Worm (Caenorhabditis elegans): ENCODE results near the gene F18E9.4.
A peak's percentile ranks its signal among the peaks of the same experiment; 100 is the strongest.

Gene F18E9.4

DNA sequence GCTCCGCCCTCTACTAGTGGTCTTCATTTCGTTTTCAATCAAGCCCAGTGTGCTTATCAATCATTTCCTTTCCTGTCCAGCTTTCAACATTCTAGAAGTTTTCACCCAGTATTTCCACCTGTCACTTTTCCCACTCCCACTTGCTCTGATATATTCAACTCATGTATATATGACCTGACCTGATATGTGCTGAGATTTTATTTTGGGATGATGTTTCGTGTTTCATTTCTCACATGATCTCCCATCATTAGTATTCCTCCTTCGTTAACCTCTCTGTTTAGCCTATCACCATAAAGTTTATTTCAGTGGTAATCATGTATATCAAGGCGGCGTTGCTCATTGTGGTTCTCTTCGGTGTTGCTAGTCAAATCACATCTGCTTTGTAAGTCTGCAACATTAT is 12.6 kb downstream of the F18E9.4 start, which contains the start of gene nlp-7:
TSS of gene nlp-7 (plus strand) at position 301 of the 400 bp plus-strand sequence.
- no peak for TF ChIP-seq nhr-77 (tag; optimal IDR thresholded peaks at IDR 0.05)

DNA sequence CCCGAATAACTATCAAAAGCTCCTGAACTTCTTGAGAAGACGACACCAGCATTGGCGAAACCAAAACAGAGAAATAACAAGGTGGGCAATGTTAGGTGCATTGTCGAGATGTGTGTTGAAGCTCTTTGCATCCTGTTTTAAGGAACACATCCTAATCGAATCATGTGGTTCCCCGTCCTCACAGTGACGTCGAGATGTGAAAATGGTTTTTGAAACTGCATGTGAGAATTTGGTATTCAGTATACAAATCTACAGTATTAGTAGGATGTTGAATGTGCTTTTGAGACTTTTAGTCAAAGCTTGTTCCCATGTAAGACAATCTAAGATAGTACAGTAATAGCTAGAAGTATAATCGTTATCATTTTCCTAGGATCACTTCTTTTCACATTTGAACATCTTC is 17.3 kb downstream of the F18E9.4 start, which contains the start of gene F18E9.7:
TSS of gene F18E9.7 (minus strand) at position 101 of the 400 bp plus-strand sequence.
- TF ChIP-seq nhr-77 (tag; optimal IDR thresholded peaks at IDR 0.05) (no peak), ceh-16 (tag; optimal IDR thresholded peaks at IDR 0.05) (no peak), lsy-12 (tag; optimal IDR thresholded peaks at IDR 0.05) (no peak), daf-12 (tag; optimal IDR thresholded peaks at IDR 0.05) (no peak), fkh-10 (GFP tag; optimal IDR thresholded peaks at IDR 0.05) (no peak), elt-1 (tag; optimal IDR thresholded peaks at IDR 0.05) (no peak), ceh-9 (tag; optimal IDR thresholded peaks at IDR 0.05) (no peak), nhr-43 (tag; optimal IDR thresholded peaks at IDR 0.05; ENCODE audit: poor library complexity, severe bottlenecking) (no peak), hmg-11 (tag; optimal IDR thresholded peaks at IDR 0.05) (no peak), ZK546.5 (tag; optimal IDR thresholded peaks at IDR 0.05) (no peak), pha-4 (tag; optimal IDR thresholded peaks at IDR 0.05) (no peak), fkh-2 (tag; optimal IDR thresholded peaks at IDR 0.05) (no peak), ama-1 (optimal IDR thresholded peaks at IDR 0.05) (no peak), sea-2 (GFP tag; optimal IDR thresholded peaks at IDR 0.05) (no peak), ceh-82 (tag; optimal IDR thresholded peaks at IDR 0.05) (no peak), nhr-23 (tag; optimal IDR thresholded peaks at IDR 0.05) (no peak), R02D3.7 (tag; optimal IDR thresholded peaks at IDR 0.05) (no peak), elt-3 (tag; optimal IDR thresholded peaks at IDR 0.05) (no peak)

DNA sequence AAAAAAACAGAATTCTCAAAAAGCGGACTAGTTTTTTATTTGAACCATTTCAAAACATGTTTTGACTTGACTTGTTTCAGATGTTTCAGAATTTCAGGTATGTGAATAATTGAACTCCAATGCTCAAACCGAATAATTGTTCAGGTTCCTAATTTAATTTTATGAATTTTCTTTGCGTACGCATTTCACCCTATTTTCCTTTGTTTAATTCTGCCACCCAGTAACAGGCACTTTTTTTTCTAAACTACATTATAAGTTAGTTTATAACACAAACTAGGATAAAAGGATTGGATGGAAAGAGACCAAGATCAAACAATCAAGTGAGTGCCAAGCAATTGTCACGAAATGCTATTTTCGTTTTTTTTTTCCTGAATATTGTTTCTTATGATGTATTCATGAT is 18.2 kb downstream of the F18E9.4 start:
- TF ChIP-seq nhr-11 (tag; optimal IDR thresholded peaks at IDR 0.05): no peak

DNA sequence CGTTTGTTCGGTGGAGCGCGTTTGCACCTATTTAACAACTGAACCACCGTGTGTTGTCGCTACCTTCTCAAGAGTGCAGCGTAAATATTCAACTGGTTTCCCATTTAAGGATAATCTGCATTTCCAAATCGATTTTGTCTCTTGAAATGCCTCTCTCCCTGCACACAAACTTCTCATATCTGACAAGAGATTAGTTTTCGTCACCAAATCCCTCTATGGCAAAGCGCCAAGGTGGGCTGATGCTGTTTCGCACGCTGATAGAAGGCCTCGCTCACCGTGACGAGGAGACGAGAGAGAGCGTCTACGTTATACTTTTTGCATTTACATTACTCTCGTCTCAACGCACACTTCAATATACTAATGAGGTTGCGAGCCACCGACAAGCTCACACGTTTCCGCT is 19.4 kb downstream of the F18E9.4 start:
- TF ChIP-seq zag-1 (tag; optimal IDR thresholded peaks at IDR 0.05) (no peak), eor-1 (tag; optimal IDR thresholded peaks at IDR 0.05) (no peak), nfya-1 (tag; optimal IDR thresholded peaks at IDR 0.05; ENCODE audit: insufficient read depth) (no peak), aly-2 (tag; optimal IDR thresholded peaks at IDR 0.05) (no peak), daf-12 (tag; optimal IDR thresholded peaks at IDR 0.05) (no peak), fkh-10 (GFP tag; optimal IDR thresholded peaks at IDR 0.05) (no peak), nhr-67 (tag; optimal IDR thresholded peaks at IDR 0.05) (no peak), ceh-28 (tag; optimal IDR thresholded peaks at IDR 0.05) (no peak), pha-4 (tag; optimal IDR thresholded peaks at IDR 0.05) (no peak), ama-1 (optimal IDR thresholded peaks at IDR 0.05) (no peak)

DNA sequence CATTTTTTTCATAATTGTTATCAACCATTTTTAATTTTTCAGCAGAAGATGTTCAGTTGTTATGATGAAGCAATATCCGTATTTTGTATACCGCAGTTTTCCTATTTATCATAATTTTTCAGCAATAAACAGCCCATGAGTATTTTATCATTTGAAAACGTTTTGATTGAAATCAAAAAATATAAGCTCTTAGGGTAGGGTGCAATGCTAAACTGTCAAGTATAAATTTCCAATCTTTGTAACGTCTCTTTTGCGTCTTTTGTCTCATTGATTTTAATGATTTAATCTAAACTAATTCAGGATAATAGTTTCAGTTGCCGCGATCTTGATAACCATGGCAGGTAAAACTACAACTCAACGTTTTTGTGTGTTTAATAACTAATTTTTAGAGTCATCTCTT is 20.9 kb downstream of the F18E9.4 start, which contains the start of gene F18E9.1:
TSS of gene F18E9.1 (plus strand) at position 301 of the 400 bp plus-strand sequence.
- no peak for TF ChIP-seq snpc-4 (tag; optimal IDR thresholded peaks at IDR 0.05)
- TF ChIP-seq daf-12 (tag; optimal IDR thresholded peaks at IDR 0.05): no peak
- TF ChIP-seq ztf-4 (tag; optimal IDR thresholded peaks at IDR 0.05): no peak
- no peak for TF ChIP-seq ceh-82 (tag; optimal IDR thresholded peaks at IDR 0.05)
- no peak for TF ChIP-seq fkh-2 (tag; optimal IDR thresholded peaks at IDR 0.05)
- TF ChIP-seq sea-2 (GFP tag; optimal IDR thresholded peaks at IDR 0.05): no peak
- TF ChIP-seq eor-1 (tag; optimal IDR thresholded peaks at IDR 0.05): no peak
- TF ChIP-seq fkh-10 (GFP tag; optimal IDR thresholded peaks at IDR 0.05): no peak
- no peak for TF ChIP-seq skn-1 (tag; optimal IDR thresholded peaks at IDR 0.05)

DNA sequence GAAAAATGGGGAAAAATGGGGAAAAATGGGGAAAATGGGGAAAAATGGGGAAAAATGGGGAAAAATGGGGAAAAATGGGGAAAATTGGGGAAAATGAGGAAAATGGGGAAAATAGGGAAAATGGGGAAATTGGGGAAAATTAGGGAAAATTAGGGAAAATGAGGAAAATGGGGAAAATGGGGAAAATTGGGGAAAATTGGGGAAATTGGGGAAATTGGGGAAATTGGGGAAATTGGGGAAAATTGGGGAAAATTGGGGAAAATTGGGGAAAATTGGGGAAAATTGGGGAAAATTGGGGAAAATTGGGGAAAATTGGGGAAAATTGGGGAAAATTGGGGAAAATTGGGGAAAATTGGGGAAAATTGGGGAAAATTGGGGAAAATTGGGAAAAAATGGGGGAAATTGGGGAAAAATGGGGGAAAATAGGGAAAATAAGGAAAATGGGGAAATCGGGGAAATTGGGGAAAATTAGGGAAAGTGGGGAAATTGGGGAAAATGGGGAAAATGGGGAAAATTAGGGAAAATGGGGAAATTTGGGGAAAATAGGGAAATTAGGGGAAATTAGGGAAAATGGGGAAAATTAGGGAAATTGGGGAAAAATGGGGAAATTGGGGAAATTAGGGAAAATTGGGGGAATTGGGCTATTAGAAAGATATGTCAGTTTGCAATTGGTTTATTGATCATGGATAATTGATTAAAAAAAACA is 22.6 kb downstream of the F18E9.4 start:
- TF ChIP-seq egl-5 (tag; optimal IDR thresholded peaks at IDR 0.05) (no peak), eor-1 (tag; optimal IDR thresholded peaks at IDR 0.05) (no peak), elt-1 (tag; optimal IDR thresholded peaks at IDR 0.05) (no peak), ceh-16 (tag; optimal IDR thresholded peaks at IDR 0.05) (no peak)

DNA sequence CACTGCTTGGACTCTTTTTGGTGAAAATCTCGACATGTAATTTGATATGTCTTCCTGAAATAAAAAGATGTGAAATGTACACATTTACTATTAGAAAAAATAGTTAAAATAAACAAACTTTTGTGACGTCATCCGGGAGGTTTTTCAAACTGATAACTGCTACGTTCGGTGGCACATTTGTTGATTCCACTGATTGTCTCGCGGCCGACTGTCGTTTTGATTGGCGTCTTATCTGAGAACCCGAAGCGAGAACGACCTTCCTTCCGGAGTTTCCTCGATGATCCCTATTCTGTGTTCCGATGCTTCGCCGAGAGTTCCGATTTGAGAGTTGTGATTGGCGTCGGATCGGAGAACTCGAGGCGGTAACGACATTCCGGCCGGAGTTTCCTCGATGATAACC is 23.8 kb downstream of the F18E9.4 start:
- TF ChIP-seq elt-2 (tag; optimal IDR thresholded peaks at IDR 0.05) (peak; percentile 82), R02D3.7 (tag; optimal IDR thresholded peaks at IDR 0.05) (no peak), nhr-67 (tag; optimal IDR thresholded peaks at IDR 0.05) (no peak), tbx-2 (tag; optimal IDR thresholded peaks at IDR 0.05) (no peak), nhr-28 (tag; optimal IDR thresholded peaks at IDR 0.05) (no peak), ceh-16 (tag; optimal IDR thresholded peaks at IDR 0.05) (no peak), pqm-1 (tag; optimal IDR thresholded peaks at IDR 0.05) (peak; percentile 27), egl-5 (tag; optimal IDR thresholded peaks at IDR 0.05) (no peak), nfya-1 (tag; optimal IDR thresholded peaks at IDR 0.05; ENCODE audit: insufficient read depth) (no peak), daf-12 (tag; optimal IDR thresholded peaks at IDR 0.05) (no peak), ztf-11 (tag; optimal IDR thresholded peaks at IDR 0.05) (no peak), unc-62 (GFP tag; optimal IDR thresholded peaks at IDR 0.05) (no peak), unc-39 (tag; optimal IDR thresholded peaks at IDR 0.05) (no peak)
